Worm (Caenorhabditis elegans): ENCODE data around the gene cat-2.

Gene cat-2

ce11 chrII:257519-257918 lies at the start of gene cat-2:
TSS of gene cat-2 (plus strand) at chrII:257819.
- no peak for TF ChIP-seq unc-62 (GFP tag; optimal IDR thresholded peaks at IDR 0.05)

ce11 chrII:208097-208496 lies 49.5 kb upstream of the cat-2 start:
- TF ChIP-seq unc-62 (GFP tag; optimal IDR thresholded peaks at IDR 0.05): no peak

- no peak for TF ChIP-seq unc-62 (GFP tag; optimal IDR thresholded peaks at IDR 0.05)
Measured at ce11 chrII:216598-216997, 41.0 kb upstream of the cat-2 start, which contains the start of gene F48A11.4. TSS of gene F48A11.4 (minus strand) at chrII:216621.

DNA sequence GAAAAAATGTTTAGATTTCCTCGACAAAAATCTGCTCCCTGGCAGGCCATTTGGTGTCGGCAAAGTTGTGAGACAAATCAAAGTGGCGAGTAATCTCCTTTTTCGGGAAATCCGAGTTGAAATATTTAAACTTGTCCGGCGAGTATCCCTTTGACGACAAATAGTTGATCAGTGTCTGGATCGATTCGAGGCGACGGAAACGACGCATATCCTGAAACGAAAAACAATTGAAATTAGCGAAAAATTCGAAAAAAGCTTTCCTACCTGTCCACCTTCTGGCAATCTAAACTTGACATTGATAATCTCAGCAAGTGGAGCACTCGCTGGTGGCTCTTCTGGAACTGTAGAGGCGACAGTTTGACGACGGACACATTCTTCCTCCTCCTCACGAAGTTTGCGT lies 40.3 kb upstream of the cat-2 start:
- TF ChIP-seq unc-62 (GFP tag; optimal IDR thresholded peaks at IDR 0.05): no peak

DNA sequence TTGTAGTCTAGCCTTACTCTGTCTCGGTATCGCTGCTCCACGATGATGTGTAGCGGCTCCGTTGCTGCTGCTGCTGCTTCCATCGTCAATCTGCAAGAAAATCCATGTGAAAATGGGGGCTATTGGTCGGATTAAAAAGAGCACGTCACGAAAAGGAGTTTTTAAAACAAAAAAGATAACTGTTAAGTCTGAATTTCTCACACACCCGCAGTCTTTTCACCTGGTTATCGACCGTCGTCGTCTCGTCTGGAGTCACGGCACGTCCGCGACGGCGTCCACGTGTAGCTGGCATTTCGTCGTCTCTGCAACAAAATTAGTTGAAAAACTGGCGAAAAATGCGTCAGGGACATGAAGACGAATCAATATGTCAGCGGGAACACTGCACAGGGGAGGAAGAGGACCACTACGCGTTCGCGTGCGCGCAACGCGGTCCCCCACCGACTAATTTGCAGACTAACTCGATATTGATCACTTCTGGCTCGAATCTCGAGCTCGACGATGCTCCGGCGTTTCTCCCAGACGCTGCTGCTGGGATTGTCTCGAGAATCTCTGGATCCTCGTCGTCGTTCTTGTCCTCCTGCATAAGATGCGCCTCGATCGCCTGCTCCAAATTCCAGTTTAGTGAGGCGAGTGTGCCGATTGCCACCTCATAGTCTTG lies 37.6 kb upstream of the cat-2 start:
- no peak for TF ChIP-seq unc-62 (GFP tag; optimal IDR thresholded peaks at IDR 0.05)

DNA sequence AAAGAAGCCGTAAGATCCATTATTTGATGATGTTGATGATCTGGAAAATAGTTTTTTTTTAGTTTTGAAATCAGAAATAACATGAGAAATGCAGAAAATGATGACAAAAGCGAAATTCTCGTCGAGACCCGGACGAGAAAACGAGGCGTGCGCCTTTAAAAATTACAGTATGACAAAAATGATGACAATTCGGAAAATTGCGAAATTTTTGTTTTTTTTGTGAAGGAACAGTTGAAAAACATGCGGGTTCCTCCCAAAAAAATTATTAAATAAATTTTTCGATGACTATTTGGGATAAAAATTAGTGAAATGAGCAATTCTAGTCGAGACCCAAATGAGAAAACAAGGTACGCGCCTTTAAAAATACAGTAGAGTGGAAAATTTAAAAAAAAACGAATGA lies 37.0 kb upstream of the cat-2 start, which contains the start of gene ubxn-3:
Gene ubxn-3, minus strand, starts transcription at position 66 of the 400 bp plus-strand sequence.
- TF ChIP-seq unc-62 (GFP tag; optimal IDR thresholded peaks at IDR 0.05): no peak

- no peak for TF ChIP-seq unc-62 (GFP tag; optimal IDR thresholded peaks at IDR 0.05)
Measured at ce11 chrII:221212-221611, 36.4 kb upstream of the cat-2 start.

ce11 chrII:232641-233040 lies 25.0 kb upstream of the cat-2 start, which contains the start of gene Y43H11AL.1:
TSS of gene Y43H11AL.1 (minus strand) at chrII:232741.
- TF ChIP-seq unc-62 (GFP tag; optimal IDR thresholded peaks at IDR 0.05): no peak

DNA sequence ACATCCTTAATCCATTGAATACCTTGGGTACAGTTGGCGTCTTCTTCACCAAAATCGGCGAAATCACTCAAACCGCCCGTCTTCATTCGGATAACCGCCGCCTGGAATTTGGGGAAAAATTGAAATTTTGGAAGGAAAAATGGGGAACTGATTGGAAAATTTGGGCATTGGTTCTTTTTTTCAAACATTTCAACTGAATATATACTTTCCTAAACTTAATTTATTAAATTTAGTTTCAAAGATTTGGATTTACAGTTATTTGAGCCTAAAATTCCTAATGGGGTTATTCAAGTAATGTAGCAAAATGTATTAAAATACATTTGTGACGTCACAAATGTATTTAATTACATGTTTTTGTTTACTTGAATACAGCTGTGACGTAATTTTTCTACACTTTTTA lies 19.9 kb upstream of the cat-2 start, which contains the start of gene laat-1:
Gene laat-1, minus strand, starts transcription at position 101 of the 400 bp plus-strand sequence.
- TF ChIP-seq unc-62 (GFP tag; optimal IDR thresholded peaks at IDR 0.05): no peak

DNA sequence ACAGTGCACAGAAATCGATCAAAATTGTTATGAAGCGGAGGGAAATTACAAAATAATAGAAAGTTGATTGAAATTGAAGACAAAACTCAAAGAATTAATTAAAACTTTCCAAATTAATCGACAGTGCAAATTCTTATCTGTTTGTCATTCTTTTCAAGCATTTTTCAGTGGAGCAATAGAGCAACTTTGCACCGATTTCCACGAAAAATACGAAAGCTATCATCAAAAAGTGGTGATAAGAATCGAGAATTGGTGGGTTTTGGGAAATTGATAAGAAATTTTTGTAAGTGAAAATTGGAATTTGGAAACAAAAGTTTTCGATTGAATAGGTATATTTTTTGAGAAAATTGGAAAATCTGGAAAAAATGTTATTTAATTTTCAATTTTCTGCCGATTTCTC lies 17.6 kb upstream of the cat-2 start:
- no peak for TF ChIP-seq unc-62 (GFP tag; optimal IDR thresholded peaks at IDR 0.05)

- no peak for TF ChIP-seq unc-62 (GFP tag; optimal IDR thresholded peaks at IDR 0.05)
Measured at ce11 chrII:247736-248135, 9.9 kb upstream of the cat-2 start.

DNA sequence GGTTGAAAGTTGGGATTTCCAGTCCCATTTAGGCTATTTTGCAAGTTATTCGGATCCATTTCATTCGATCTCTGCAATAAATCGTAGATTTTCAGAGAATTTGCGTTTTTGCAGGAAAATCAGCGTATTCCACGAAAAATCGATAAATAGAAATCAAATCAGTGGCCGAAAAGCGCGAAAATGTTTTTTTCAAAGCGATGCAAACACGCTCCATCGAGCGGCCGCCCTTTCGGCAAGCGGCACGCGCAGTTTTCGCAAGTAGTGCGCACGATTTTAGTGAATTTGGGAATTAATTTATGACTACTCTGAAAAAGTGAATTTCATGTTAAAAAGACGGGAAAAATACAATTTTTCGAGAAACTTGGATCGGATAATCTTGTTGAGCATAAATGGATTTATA lies 2.5 kb upstream of the cat-2 start:
- no peak for TF ChIP-seq unc-62 (GFP tag; optimal IDR thresholded peaks at IDR 0.05)

DNA sequence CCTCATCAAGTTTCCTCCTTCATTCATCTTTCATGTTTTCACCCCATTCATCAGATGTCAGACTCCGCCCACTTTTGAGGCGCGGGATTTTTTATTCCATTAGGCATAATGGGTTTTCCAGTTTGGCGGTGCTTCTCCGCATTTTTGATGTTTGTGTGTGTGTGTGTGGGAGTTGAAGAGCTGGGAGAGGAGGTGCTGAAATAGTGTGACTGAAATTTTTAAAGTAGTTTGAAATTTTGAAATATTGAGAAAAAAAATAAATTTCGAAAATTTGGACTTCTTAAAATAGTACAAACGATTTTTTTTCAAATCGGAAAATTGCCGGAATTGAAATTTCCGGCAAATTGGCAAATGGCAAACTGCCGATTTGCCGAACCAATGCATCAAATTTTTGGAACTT lies 5.9 kb downstream of the cat-2 start, which contains the start of gene scc-2:
Gene scc-2, minus strand, starts transcription at position 101 of the 400 bp plus-strand sequence.
- TF ChIP-seq unc-62 (GFP tag; optimal IDR thresholded peaks at IDR 0.05): no peak

ce11 chrII:264053-264452 lies 6.4 kb downstream of the cat-2 start, which contains the start of gene B0432.14:
TSS of gene B0432.14 (plus strand) at chrII:264353.
- no peak for TF ChIP-seq unc-62 (GFP tag; optimal IDR thresholded peaks at IDR 0.05)

- no peak for TF ChIP-seq unc-62 (GFP tag; optimal IDR thresholded peaks at IDR 0.05)
Measured at ce11 chrII:273872-274271, 16.3 kb downstream of the cat-2 start, which contains the start of gene B0432.7. TSS of gene B0432.7 (minus strand) at chrII:273972.

DNA sequence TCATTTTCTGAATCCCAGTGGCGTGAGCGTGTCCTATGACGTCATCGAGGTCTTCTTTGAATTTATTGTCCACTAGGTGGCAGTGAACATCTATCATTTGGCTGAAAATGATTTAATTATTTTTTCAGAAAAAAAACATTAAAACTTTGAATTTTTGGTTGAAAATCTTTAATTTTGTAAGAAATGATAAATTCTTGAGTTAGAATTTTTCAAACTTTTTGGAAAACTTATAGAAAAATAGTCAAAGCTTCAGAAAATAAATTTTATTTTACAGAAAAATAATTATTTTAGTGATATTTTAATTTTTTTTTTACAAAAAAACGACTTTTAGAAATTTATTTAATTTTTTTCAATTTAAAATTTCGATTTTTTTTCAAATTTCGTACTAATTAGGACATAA lies 21.0 kb downstream of the cat-2 start, which contains the start of gene B0432.8:
Gene B0432.8, minus strand, starts transcription at position 101 of the 400 bp plus-strand sequence.
- no peak for TF ChIP-seq unc-62 (GFP tag; optimal IDR thresholded peaks at IDR 0.05)

DNA sequence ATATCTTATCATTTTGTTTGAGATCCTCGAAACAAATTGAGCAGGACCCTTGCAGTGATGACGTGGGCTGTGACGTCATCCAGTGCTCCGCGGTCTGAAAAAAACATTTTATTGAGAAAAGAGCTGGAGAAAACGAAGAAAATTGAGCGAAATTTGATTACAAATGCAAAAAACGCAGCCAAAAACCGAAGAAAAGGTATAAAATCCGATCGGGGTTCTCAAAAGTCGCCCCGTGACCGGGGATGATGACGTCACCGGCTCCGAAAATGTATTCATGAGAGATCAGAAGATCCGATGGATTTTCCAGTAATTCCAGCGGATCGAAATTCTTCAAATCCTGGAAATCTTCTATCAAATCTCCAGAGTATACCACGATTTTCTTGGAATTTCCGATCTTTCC lies 24.9 kb downstream of the cat-2 start, which contains the start of gene trul-1:
Gene trul-1, minus strand, starts transcription at position 101 of the 400 bp plus-strand sequence.
- no peak for TF ChIP-seq unc-62 (GFP tag; optimal IDR thresholded peaks at IDR 0.05)
